Fruit fly (Drosophila melanogaster) whole organism, embryonic: Measurements from ENCODE around the gene CG32106.

Experiments
- Bdp1 ChIP-seq: fragments of 200-800 bp; sonication (Bioruptor generic); optimal IDR thresholded peaks from 3 replicates; lab custom pipeline; 2016; ENCODE audit warnings: missing biosample characterization, missing genetic modification characterization
- Bteb2 ChIP-seq: fragments of 200-800 bp; sonication (Bioruptor generic); optimal IDR thresholded peaks from 2 replicates; lab custom pipeline; 2016; ENCODE audit warnings: missing biosample characterization, missing genetic modification characterization
- CG12744 ChIP-seq: fragments of 200-800 bp; sonication (Bioruptor generic); optimal IDR thresholded peaks from 2 replicates; lab custom pipeline; 2016; ENCODE audit warnings: missing biosample characterization, missing genetic modification characterization
- CG15601 ChIP-seq: fragments of 200-800 bp; sonication (Bioruptor generic); optimal IDR thresholded peaks from 3 replicates; lab custom pipeline; 2019; ENCODE audit warnings: missing biosample characterization, mild to moderate bottlenecking, missing genetic modification characterization, moderate library complexity
- CG15696 ChIP-seq: fragments of 200-800 bp; sonication (Bioruptor generic); optimal IDR thresholded peaks from 2 replicates; lab custom pipeline; 2019; ENCODE audit warnings: missing biosample characterization, mild to moderate bottlenecking, missing genetic modification characterization, moderate library complexity
- CG1647 ChIP-seq: fragments of 200-800 bp; sonication (Bioruptor generic); optimal IDR thresholded peaks from 3 replicates; lab custom pipeline; 2016; ENCODE audit warnings: missing biosample characterization, missing genetic modification characterization
- CG16815 ChIP-seq: fragments of 200-800 bp; sonication (Bioruptor generic); optimal IDR thresholded peaks from 3 replicates; lab custom pipeline; 2017; ENCODE audit warnings: missing biosample characterization, mild to moderate bottlenecking, missing genetic modification characterization
- CG2129 ChIP-seq: fragments of 200-800 bp; sonication (Bioruptor generic); IDR thresholded peaks from 2 replicates; pipeline ENCODE4 v1.3.6; 2022; ENCODE audit warnings: missing biosample characterization, missing genetic modification characterization; ENCODE audit not compliant: partially characterized antibody
- CG2889 ChIP-seq: fragments of 200-800 bp; sonication (Bioruptor generic); IDR thresholded peaks from 3 replicates; pipeline ENCODE4 v1.3.6; 2022; ENCODE audit warnings: missing biosample characterization, missing genetic modification characterization
- CG30431 ChIP-seq: fragments of 200-800 bp; sonication (Bioruptor generic); optimal IDR thresholded peaks from 2 replicates; lab custom pipeline; 2017; ENCODE audit warnings: missing biosample characterization, missing genetic modification characterization
- CG31388 ChIP-seq: fragments of 200-800 bp; sonication (Bioruptor generic); optimal IDR thresholded peaks from 2 replicates; lab custom pipeline; 2016; ENCODE audit warnings: missing biosample characterization, missing genetic modification characterization
- CG34376 ChIP-seq: fragments of 200-800 bp; sonication (Bioruptor generic); optimal IDR thresholded peaks from 2 replicates; lab custom pipeline; 2018; ENCODE audit warnings: missing biosample characterization, mild to moderate bottlenecking, missing genetic modification characterization
- CG3726 ChIP-seq: fragments of 200-800 bp; sonication (Bioruptor generic); IDR thresholded peaks from 3 replicates; pipeline ENCODE4, ENCODE4 v1.3.6; 2022; ENCODE audit warnings: missing biosample characterization, missing genetic modification characterization
- CG6683 ChIP-seq: fragments of 200-800 bp; sonication (Bioruptor generic); optimal IDR thresholded peaks from 2 replicates; lab custom pipeline; 2017; ENCODE audit warnings: missing biosample characterization, mild to moderate bottlenecking, missing genetic modification characterization, missing genetic modification reagents
- CG6765 ChIP-seq: fragments of 200-800 bp; sonication (Bioruptor generic); optimal IDR thresholded peaks from 3 replicates; lab custom pipeline; 2017; ENCODE audit warnings: missing biosample characterization, mild to moderate bottlenecking, missing genetic modification characterization
- CG7271 ChIP-seq: fragments of 200-800 bp; sonication (Bioruptor generic); optimal IDR thresholded peaks from 2 replicates; lab custom pipeline; 2018; ENCODE audit warnings: missing biosample characterization, mild to moderate bottlenecking, missing genetic modification characterization, moderate library complexity
- CG7987 ChIP-seq: fragments of 200-800 bp; sonication (Bioruptor generic); optimal IDR thresholded peaks from 2 replicates; lab custom pipeline; 2018; ENCODE audit warnings: missing biosample characterization, mild to moderate bottlenecking, missing genetic modification characterization, moderate library complexity
- CG9932 ChIP-seq: fragments of 200-800 bp; sonication (Bioruptor generic); IDR thresholded peaks from 2 replicates; pipeline ENCODE4 v1.3.6; 2022; ENCODE audit warnings: missing biosample characterization, missing genetic modification characterization
- Dbx ChIP-seq: fragments of 200-800 bp; sonication (Bioruptor generic); IDR thresholded peaks from 3 replicates; pipeline ENCODE4 v1.3.6; 2022; ENCODE audit warnings: missing biosample characterization, missing genetic modification characterization
- Deaf1 ChIP-seq: fragments of 200-800 bp; optimal IDR thresholded peaks from 3 replicates; lab custom pipeline; 2019; ENCODE audit warnings: missing biosample characterization, mild to moderate bottlenecking, missing genetic modification characterization, moderate library complexity
- Dref ChIP-seq: fragments of 200-800 bp; sonication (Bioruptor generic); IDR thresholded peaks from 2 replicates; pipeline ENCODE4 v1.3.6; 2022; ENCODE audit warnings: missing biosample characterization, missing genetic modification characterization
- Drgx ChIP-seq: fragments of 200-800 bp; sonication (Bioruptor generic); IDR thresholded peaks from 2 replicates; pipeline ENCODE4 v1.3.6; 2022; ENCODE audit warnings: missing biosample characterization, missing genetic modification characterization
- Eip74EF ChIP-seq, 2 experiments: fragments of 200-800 bp in 1 of 2; fragments of >200 bp in 1 of 2; sonication (Bioruptor generic) in 1 of 2; optimal IDR thresholded peaks; 2 replicates each; lab custom pipeline; 2017 to 2019; ENCODE audit warnings: missing biosample characterization in 2 of 2, missing genetic modification characterization in 2 of 2, mild to moderate bottlenecking in 1 of 2, moderate library complexity in 1 of 2
- Fer2 ChIP-seq: fragments of 200-800 bp; sonication (Bioruptor generic); optimal IDR thresholded peaks from 2 replicates; lab custom pipeline; 2018; ENCODE audit warnings: missing biosample characterization, mild to moderate bottlenecking, missing genetic modification characterization, moderate library complexity
- HLH3B ChIP-seq: fragments of 200-800 bp; sonication (Bioruptor generic); IDR thresholded peaks from 2 replicates; pipeline ENCODE4 v1.3.6; 2022; ENCODE audit warnings: missing biosample characterization, missing genetic modification characterization
- Hmr ChIP-seq: fragments of 200-800 bp; sonication (Bioruptor generic); optimal IDR thresholded peaks from 3 replicates; lab custom pipeline; 2017; ENCODE audit warnings: mild to moderate bottlenecking, missing biosample characterization, missing genetic modification reagents, missing genetic modification characterization
- Hmx ChIP-seq: fragments of 200-800 bp; sonication (Bioruptor generic); optimal IDR thresholded peaks from 2 replicates; lab custom pipeline; 2016; ENCODE audit warnings: missing biosample characterization, missing genetic modification characterization
- Lim3 ChIP-seq: fragments of 200-800 bp; sonication (Bioruptor generic); IDR thresholded peaks from 2 replicates; pipeline ENCODE4 v1.3.6; 2022; ENCODE audit warnings: missing biosample characterization, missing genetic modification characterization
- Mad ChIP-seq: fragments of 200-800 bp; sonication (Bioruptor generic); optimal IDR thresholded peaks from 2 replicates; lab custom pipeline; 2016; ENCODE audit warnings: missing biosample characterization, missing genetic modification characterization
- Myb ChIP-seq: fragments of 200-800 bp; sonication (Bioruptor generic); optimal IDR thresholded peaks from 2 replicates; lab custom pipeline; 2016; ENCODE audit warnings: missing biosample characterization, missing genetic modification characterization
- NC2α ChIP-seq: fragments of 200-800 bp; sonication (Bioruptor generic); optimal IDR thresholded peaks from 2 replicates; lab custom pipeline; 2016; ENCODE audit warnings: missing biosample characterization, missing genetic modification characterization
- Neu2 ChIP-seq: fragments of 200-800 bp; sonication (Bioruptor generic); optimal IDR thresholded peaks from 3 replicates; lab custom pipeline; 2016; ENCODE audit warnings: missing biosample characterization, missing genetic modification characterization, borderline replicate concordance
- Ssrp ChIP-seq: fragments of 200-800 bp; sonication (Bioruptor generic); optimal IDR thresholded peaks from 2 replicates; lab custom pipeline; 2018; ENCODE audit warnings: missing biosample characterization, mild to moderate bottlenecking, missing genetic modification characterization, moderate library complexity
- Tbp ChIP-seq: fragments of >200 bp; optimal IDR thresholded peaks from 2 replicates; lab custom pipeline; 2018; ENCODE audit warnings: missing biosample characterization, missing genetic modification characterization
- Xrp1 ChIP-seq: fragments of 200-800 bp; sonication (Bioruptor generic); IDR thresholded peaks from 2 replicates; pipeline ENCODE4 v1.3.6; 2022; ENCODE audit warnings: missing biosample characterization, missing genetic modification characterization
- amos ChIP-seq: fragments of 200-800 bp; sonication (Bioruptor generic); IDR thresholded peaks from 2 replicates; pipeline ENCODE4 v1.3.6; 2022; ENCODE audit warnings: missing biosample characterization, missing genetic modification characterization; ENCODE audit not compliant: partially characterized antibody
- eve ChIP-seq, 2 experiments: fragments of >200 bp; optimal IDR thresholded peaks; 2 replicates each; lab custom pipeline; 2017; ENCODE audit warnings: missing biosample characterization in 2 of 2, missing genetic modification characterization in 2 of 2
- fu2 ChIP-seq: fragments of 200-800 bp; sonication (Bioruptor generic); optimal IDR thresholded peaks from 2 replicates; lab custom pipeline; 2016; ENCODE audit warnings: missing biosample characterization, missing genetic modification characterization
- her ChIP-seq: fragments of 200-800 bp; sonication (Bioruptor generic); optimal IDR thresholded peaks from 2 replicates; lab custom pipeline; 2016; ENCODE audit warnings: missing biosample characterization, missing genetic modification characterization
- kah ChIP-seq: fragments of 200-800 bp; sonication (Bioruptor generic); optimal IDR thresholded peaks from 2 replicates; lab custom pipeline; 2018; ENCODE audit warnings: missing biosample characterization, mild to moderate bottlenecking, missing genetic modification characterization
- pho ChIP-seq: fragments of 200-800 bp; sonication (Bioruptor generic); optimal IDR thresholded peaks from 2 replicates; lab custom pipeline; 2016; ENCODE audit warnings: missing biosample characterization, missing genetic modification characterization
- pnt ChIP-seq: fragments of 200-800 bp; sonication (Bioruptor generic); optimal IDR thresholded peaks from 3 replicates; lab custom pipeline; 2016; ENCODE audit warnings: missing biosample characterization, missing genetic modification characterization
- sens ChIP-seq: fragments of 200-800 bp; sonication (Bioruptor generic); peaks from one replicate; lab custom pipeline; 2016; ENCODE audit warnings: missing biosample characterization, missing genetic modification characterization
- slbo ChIP-seq: fragments of 200-800 bp; sonication (Bioruptor generic); IDR thresholded peaks from 2 replicates; pipeline ENCODE4 v1.3.6; 2022; ENCODE audit warnings: missing biosample characterization, missing genetic modification characterization
- sna ChIP-seq: fragments of 200-800 bp; sonication (Bioruptor generic); IDR thresholded peaks from 2 replicates; pipeline ENCODE4 v1.3.6; 2022; ENCODE audit warnings: missing biosample characterization, missing genetic modification characterization; ENCODE audit not compliant: partially characterized antibody
- sr ChIP-seq: fragments of 200-800 bp; sonication (Bioruptor generic); IDR thresholded peaks from 3 replicates; pipeline ENCODE4 v1.3.6; 2022; ENCODE audit warnings: missing biosample characterization, missing genetic modification characterization
- sug ChIP-seq: fragments of 200-800 bp; optimal IDR thresholded peaks from 2 replicates; lab custom pipeline; 2019; ENCODE audit warnings: missing biosample characterization, mild to moderate bottlenecking, missing genetic modification characterization, moderate library complexity
- toy ChIP-seq: fragments of 200-800 bp; sonication (Bioruptor generic); IDR thresholded peaks from 2 replicates; pipeline ENCODE4 v1.3.6; 2022; ENCODE audit warnings: missing biosample characterization, missing genetic modification characterization
- vnd ChIP-seq: fragments of 200-800 bp; sonication (Bioruptor generic); IDR thresholded peaks from 3 replicates; pipeline ENCODE4 v1.3.6; 2022; ENCODE audit warnings: missing biosample characterization, missing genetic modification characterization; ENCODE audit not compliant: partially characterized antibody
- zf30C ChIP-seq: fragments of 200-800 bp; sonication (Bioruptor generic); optimal IDR thresholded peaks from 3 replicates; lab custom pipeline; 2018; ENCODE audit warnings: missing biosample characterization, mild to moderate bottlenecking, missing genetic modification characterization
- zfh1 ChIP-seq: fragments of 200-800 bp; sonication (Bioruptor generic); IDR thresholded peaks from 3 replicates; pipeline ENCODE4 v1.3.6; 2022; ENCODE audit warnings: missing biosample characterization, missing genetic modification characterization

Gene CG32106

DNA sequence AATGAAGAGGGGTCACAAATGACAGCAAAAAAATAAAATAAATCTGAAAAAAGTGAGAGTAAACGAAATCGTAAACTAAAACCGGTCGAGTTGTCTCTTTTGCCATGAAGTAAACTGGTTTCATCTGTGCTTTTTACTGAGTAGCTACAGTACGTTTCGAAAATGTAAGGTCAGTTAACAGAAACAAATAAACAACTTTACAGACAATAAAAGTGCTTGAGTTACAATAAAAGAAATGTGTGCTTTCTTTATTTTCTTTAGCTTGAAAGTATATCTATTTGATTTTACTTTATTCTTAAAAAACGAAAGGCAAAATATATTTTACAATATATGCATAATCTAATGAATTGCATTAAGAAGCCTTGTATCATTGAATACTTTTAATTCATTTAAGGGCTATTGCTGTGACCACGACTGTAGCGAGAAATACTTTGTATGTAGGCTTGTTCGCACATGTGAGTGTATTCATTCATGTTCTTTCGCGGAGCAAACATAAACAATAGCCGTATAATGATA is 14.5 kb upstream of the CG32106 start (continued):
- TF ChIP-seq sr (GFP tag; lab: Robert Waterston, UW) (no peak), CG31388 (GFP tag; lab: Kevin White, UChicago) (no peak), Ssrp (tag; lab: Kevin White, UChicago) (peak; percentile 40), NC2α (GFP tag; lab: Kevin White, UChicago) (no peak), CG3726 (GFP tag; lab: Robert Waterston, UW) (no peak), CG1647 (GFP tag; lab: Kevin White, UChicago) (no peak), slbo (GFP tag; lab: Robert Waterston, UW) (peak; percentile 58; the same call in 1 of the 2 replicates), CG7987 (no peak), Mad (GFP tag; lab: Kevin White, UChicago) (peak; percentile 24), sens (peak; percentile 81), her (GFP tag; lab: Kevin White, UChicago) (no peak), Fer2 (tag; lab: Kevin White, UChicago) (peak; percentile 33), fu2 (no peak), kah (peak; percentile 23), vnd (GFP tag; lab: Robert Waterston, UW) (no peak), Xrp1 (GFP tag; lab: Robert Waterston, UW) (peak; percentile 64; the same call in 1 of the 2 replicates), CG15601 (tag; lab: Kevin White, UChicago) (peak; percentile 41), CG9932 (peak; percentile 71), sna (no peak), Hmx (peak; percentile 70), Tbp (GFP tag; lab: Kevin White, UChicago) (no peak), Eip74EF (GFP tag; optimal IDR thresholded peaks at IDR 0.05; lab: Kevin White, UChicago) (peak in 1 of 2 experiments; percentile 61), Bteb2 (GFP tag; lab: Kevin White, UChicago) (peak; percentile 40), CG6683 (GFP tag; lab: Kevin White, UChicago) (no peak), Neu2 (GFP tag; lab: Kevin White, UChicago) (no peak), CG16815 (GFP tag; lab: Kevin White, UChicago) (no peak), CG6765 (no peak), CG30431 (GFP tag; lab: Kevin White, UChicago) (no peak), eve (GFP tag; optimal IDR thresholded peaks at IDR 0.05; lab: Kevin White, UChicago) (peak in 1 of 2 experiments; percentile 30), Deaf1 (no peak), pho (GFP tag; lab: Kevin White, UChicago) (peak; percentile 18), Myb (GFP tag; lab: Kevin White, UChicago) (no peak), CG34376 (no peak), CG2129 (GFP tag; lab: Robert Waterston, UW) (no peak), sug (tag; lab: Kevin White, UChicago) (peak; percentile 56), Bdp1 (GFP tag; lab: Kevin White, UChicago) (no peak), CG2889 (GFP tag; lab: Robert Waterston, UW) (no peak), Dref (GFP tag; lab: Robert Waterston, UW) (no peak), CG7271 (no peak), Lim3 (no peak), toy (GFP tag; lab: Robert Waterston, UW) (no peak), amos (GFP tag; lab: Robert Waterston, UW) (no peak), CG15696 (tag; lab: Kevin White, UChicago) (no peak), Drgx (GFP tag; lab: Robert Waterston, UW) (peak; percentile 84), Hmr (GFP tag; lab: Kevin White, UChicago) (peak; percentile 68), HLH3B (GFP tag; lab: Robert Waterston, UW) (no peak; the same call in 1 of the 2 replicates), Dbx (GFP tag; lab: Robert Waterston, UW) (no peak), zfh1 (GFP tag; lab: Robert Waterston, UW) (no peak), pnt (no peak), zf30C (GFP tag; lab: Kevin White, UChicago) (no peak), CG12744 (GFP tag; lab: Kevin White, UChicago) (no peak)
